Fruit fly (Drosophila melanogaster) whole organism, prepupa: ENCODE measurements around the gene ago.
A peak's percentile ranks its signal among the peaks of the same experiment; 100 is the strongest.

Experiments used
- CG11294 ChIP-seq: fragments of 200-800 bp; sonication (Bioruptor generic); IDR thresholded peaks from 2 replicates; pipeline ENCODE4 v1.3.6; 2022; ENCODE audit warnings: missing biosample characterization, missing genetic modification characterization
- CG15336 ChIP-seq: fragments of 200-800 bp; sonication (Bioruptor generic); IDR thresholded peaks from 2 replicates; pipeline ENCODE4 v1.3.6; 2022; ENCODE audit warnings: missing biosample characterization, missing genetic modification characterization
- CG1621 ChIP-seq: fragments of 200-800 bp; sonication (Bioruptor generic); optimal IDR thresholded peaks from 3 replicates; lab custom pipeline; 2018; ENCODE audit warnings: missing biosample characterization, mild to moderate bottlenecking, missing genetic modification characterization
- CG16779 ChIP-seq: fragments of 200-800 bp; sonication (Bioruptor generic); optimal IDR thresholded peaks from 3 replicates; lab custom pipeline; 2017; ENCODE audit warnings: missing biosample characterization, mild to moderate bottlenecking, missing genetic modification characterization
- CG31627 ChIP-seq: fragments of 200-800 bp; sonication (Bioruptor generic); optimal IDR thresholded peaks from 3 replicates; lab custom pipeline; 2016; ENCODE audit warnings: missing biosample characterization, missing genetic modification characterization
- CG3919 ChIP-seq: fragments of 200-800 bp; sonication (Bioruptor generic); optimal IDR thresholded peaks from 3 replicates; lab custom pipeline; 2016; ENCODE audit warnings: missing biosample characterization, missing genetic modification characterization
- CG6163 ChIP-seq: fragments of 200-800 bp; sonication (Bioruptor generic); IDR thresholded peaks from 3 replicates; pipeline ENCODE4 v1.3.6; 2022; ENCODE audit warnings: missing biosample characterization, missing genetic modification characterization
- CG6276 ChIP-seq: fragments of 200-800 bp; sonication (Bioruptor generic); optimal IDR thresholded peaks from 2 replicates; lab custom pipeline; 2017; ENCODE audit warnings: missing biosample characterization, mild to moderate bottlenecking, missing genetic modification characterization
- CG6792 ChIP-seq: fragments of 200-800 bp; sonication (Bioruptor generic); optimal IDR thresholded peaks from 3 replicates; lab custom pipeline; 2016; ENCODE audit warnings: missing biosample characterization, missing genetic modification characterization
- CG6854 ChIP-seq: fragments of 200-800 bp; sonication (Bioruptor generic); optimal IDR thresholded peaks from 2 replicates; lab custom pipeline; 2017; ENCODE audit warnings: missing biosample characterization, mild to moderate bottlenecking, missing genetic modification characterization
- CG8319 ChIP-seq: fragments of 200-800 bp; sonication (Bioruptor generic); optimal IDR thresholded peaks from 3 replicates; lab custom pipeline; 2016; ENCODE audit warnings: missing biosample characterization, missing genetic modification characterization
- CG8632 ChIP-seq: fragments of 200-800 bp; sonication (Bioruptor generic); optimal IDR thresholded peaks from 3 replicates; lab custom pipeline; 2016; ENCODE audit warnings: missing biosample characterization, missing genetic modification characterization
- CG9139 ChIP-seq: fragments of 200-800 bp; sonication (Bioruptor generic); optimal IDR thresholded peaks from 3 replicates; lab custom pipeline; 2017; ENCODE audit warnings: missing biosample characterization, mild to moderate bottlenecking, missing genetic modification characterization
- Eip75B ChIP-seq: fragments of 200-800 bp; sonication (Bioruptor generic); optimal IDR thresholded peaks from 3 replicates; lab custom pipeline; 2016; ENCODE audit warnings: missing biosample characterization, missing genetic modification characterization
- Eip78C ChIP-seq: fragments of 200-800 bp; sonication (Bioruptor generic); peaks from one replicate; lab custom pipeline; 2016; ENCODE audit warnings: missing biosample characterization, missing genetic modification characterization
- Ets21C ChIP-seq: fragments of 200-800 bp; sonication (Bioruptor generic); optimal IDR thresholded peaks from 3 replicates; lab custom pipeline; 2016; ENCODE audit warnings: missing biosample characterization, missing genetic modification characterization
- Ets96B ChIP-seq: fragments of 200-800 bp; optimal IDR thresholded peaks from 2 replicates; lab custom pipeline; 2019; ENCODE audit warnings: missing biosample characterization, mild to moderate bottlenecking, missing genetic modification characterization, moderate library complexity
- Gug ChIP-seq: fragments of 200-800 bp; sonication (Bioruptor generic); IDR thresholded peaks from 2 replicates; pipeline ENCODE4 v1.3.6; 2022; ENCODE audit warnings: missing biosample characterization, missing genetic modification characterization
- Hr39 ChIP-seq: fragments of 200-800 bp; sonication (Bioruptor generic); optimal IDR thresholded peaks from 2 replicates; lab custom pipeline; 2016; ENCODE audit warnings: missing biosample characterization, missing genetic modification characterization
- Hr4 ChIP-seq: fragments of 200-800 bp; sonication (Bioruptor generic); optimal IDR thresholded peaks from 3 replicates; lab custom pipeline; 2016; ENCODE audit warnings: missing biosample characterization, missing genetic modification characterization
- Lpt ChIP-seq: fragments of 200-800 bp; sonication (Bioruptor generic); optimal IDR thresholded peaks from 3 replicates; lab custom pipeline; 2016; ENCODE audit warnings: missing biosample characterization, missing genetic modification characterization
- Met ChIP-seq: fragments of 200-800 bp; sonication (Bioruptor generic); optimal IDR thresholded peaks from 3 replicates; lab custom pipeline; 2016; ENCODE audit warnings: missing biosample characterization, missing genetic modification characterization
- Sox102F ChIP-seq: fragments of 200-800 bp; sonication (Bioruptor generic); optimal IDR thresholded peaks from 2 replicates; lab custom pipeline; 2016; ENCODE audit warnings: missing biosample characterization, mild to moderate bottlenecking, missing genetic modification characterization
- Sox14 ChIP-seq: fragments of 200-800 bp; sonication (Bioruptor generic); optimal IDR thresholded peaks from 3 replicates; lab custom pipeline; 2016; ENCODE audit warnings: missing biosample characterization, missing genetic modification characterization
- cyc ChIP-seq: fragments of 200-800 bp; sonication (Bioruptor generic); optimal IDR thresholded peaks from 3 replicates; lab custom pipeline; 2016; ENCODE audit warnings: missing biosample characterization, missing genetic modification characterization
- dac ChIP-seq: fragments of 200-800 bp; sonication (Bioruptor generic); optimal IDR thresholded peaks from 2 replicates; lab custom pipeline; 2017; ENCODE audit warnings: missing biosample characterization, mild to moderate bottlenecking, missing genetic modification characterization
- eg ChIP-seq: fragments of 200-800 bp; sonication (Bioruptor generic); IDR thresholded peaks from 3 replicates; pipeline ENCODE4 v1.3.6; 2022; ENCODE audit warnings: missing biosample characterization, missing genetic modification characterization
- esn ChIP-seq: fragments of 200-800 bp; sonication (Bioruptor generic); optimal IDR thresholded peaks from 2 replicates; lab custom pipeline; 2016; ENCODE audit warnings: missing biosample characterization, mild to moderate bottlenecking, missing genetic modification characterization, moderate library complexity
- fd59A ChIP-seq: fragments of 200-800 bp; sonication (Bioruptor generic); optimal IDR thresholded peaks from 2 replicates; lab custom pipeline; 2017; ENCODE audit warnings: missing biosample characterization, mild to moderate bottlenecking, missing genetic modification characterization, missing genetic modification reagents
- fkh ChIP-seq: fragments of 200-800 bp; sonication (Bioruptor generic); optimal IDR thresholded peaks from 3 replicates; lab custom pipeline; 2017; ENCODE audit warnings: missing biosample characterization, mild to moderate bottlenecking, missing genetic modification characterization, moderate library complexity
- lz ChIP-seq: fragments of 200-800 bp; sonication (Bioruptor generic); optimal IDR thresholded peaks from 3 replicates; lab custom pipeline; 2016; ENCODE audit warnings: missing biosample characterization, missing genetic modification characterization
- salr ChIP-seq, 2 experiments: fragments of 200-800 bp; sonication (Bioruptor generic); optimal IDR thresholded peaks; 3 replicates each; lab custom pipeline; 2016 to 2018; ENCODE audit warnings: missing biosample characterization in 2 of 2, missing genetic modification characterization in 2 of 2, mild to moderate bottlenecking in 1 of 2
- svp ChIP-seq: fragments of 200-800 bp; sonication (Bioruptor generic); peaks from one replicate; lab custom pipeline; 2016; ENCODE audit warnings: missing biosample characterization, missing genetic modification characterization
- vri ChIP-seq: fragments of 200-800 bp; sonication (Bioruptor generic); optimal IDR thresholded peaks from 3 replicates; lab custom pipeline; 2016; ENCODE audit warnings: missing biosample characterization, mild to moderate bottlenecking, missing genetic modification characterization

The ago gene

DNA sequence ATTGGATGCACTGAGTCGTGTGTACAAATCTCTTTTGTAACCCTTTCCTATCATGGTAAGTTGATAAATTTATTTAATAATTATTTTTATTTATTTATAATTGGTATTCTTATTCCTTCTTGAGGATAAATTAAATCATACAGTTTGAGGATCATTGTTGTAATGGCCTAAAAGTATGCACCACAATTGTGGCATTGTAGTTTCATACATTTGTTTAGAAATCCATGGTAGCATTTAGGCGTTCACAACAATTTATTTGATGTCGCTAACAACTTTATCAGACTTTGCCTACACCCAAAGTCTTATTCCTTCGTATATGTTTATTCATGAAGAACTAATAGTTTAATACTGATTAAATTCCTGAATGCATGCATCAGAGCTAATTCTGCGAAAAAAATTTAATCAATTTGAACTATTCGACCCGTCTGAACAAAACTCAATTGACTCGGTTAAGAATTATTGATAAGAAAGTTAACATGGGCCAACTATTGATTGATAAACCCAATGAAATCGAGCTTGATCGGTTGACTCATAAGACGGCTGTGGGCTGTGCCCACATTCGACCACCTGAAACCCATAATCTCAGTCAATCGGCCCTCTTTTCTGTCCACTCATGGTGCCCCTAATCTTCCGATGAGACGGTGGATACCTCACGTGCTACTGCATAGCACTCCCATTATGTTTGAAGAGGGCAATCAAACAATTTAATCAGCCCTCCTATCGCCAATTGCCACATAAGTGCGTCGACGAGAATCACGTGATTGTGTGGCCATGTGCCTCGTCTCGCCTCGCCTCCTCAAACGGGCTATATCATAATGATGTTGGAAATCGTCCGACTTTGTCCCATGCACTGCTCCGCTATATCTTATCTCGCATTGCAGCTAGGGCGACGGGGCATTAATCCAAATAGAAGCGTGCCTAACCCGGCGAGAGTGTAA is 34.5 kb downstream of the ago start:
- TF ChIP-seq CG8632, result no peak
- no peak for TF ChIP-seq Hr39 (GFP tag; lab: Kevin White, UChicago)
- no peak for TF ChIP-seq Ets21C (GFP tag; lab: Kevin White, UChicago)
- peak; percentile 1 for TF ChIP-seq CG6276 (GFP tag; lab: Kevin White, UChicago)
- TF ChIP-seq fkh (GFP tag; lab: Kevin White, UChicago), result peak; percentile 63
- TF ChIP-seq Met (GFP tag; lab: Kevin White, UChicago), result no peak
- TF ChIP-seq eg (GFP tag; lab: Robert Waterston, UW), result peak; percentile 42; the same call in 1 of the 3 replicates
- TF ChIP-seq dac (GFP tag; lab: Kevin White, UChicago), result no peak
- peak; percentile 62 for TF ChIP-seq CG6163
- TF ChIP-seq svp, result peak; percentile 70
- no peak for TF ChIP-seq Hr4 (GFP tag; lab: Kevin White, UChicago)
- TF ChIP-seq cyc (GFP tag; lab: Kevin White, UChicago), result no peak
- peak; percentile 48 for TF ChIP-seq Eip78C (GFP tag; lab: Kevin White, UChicago)
- TF ChIP-seq CG8319 (GFP tag; lab: Kevin White, UChicago), result no peak

DNA sequence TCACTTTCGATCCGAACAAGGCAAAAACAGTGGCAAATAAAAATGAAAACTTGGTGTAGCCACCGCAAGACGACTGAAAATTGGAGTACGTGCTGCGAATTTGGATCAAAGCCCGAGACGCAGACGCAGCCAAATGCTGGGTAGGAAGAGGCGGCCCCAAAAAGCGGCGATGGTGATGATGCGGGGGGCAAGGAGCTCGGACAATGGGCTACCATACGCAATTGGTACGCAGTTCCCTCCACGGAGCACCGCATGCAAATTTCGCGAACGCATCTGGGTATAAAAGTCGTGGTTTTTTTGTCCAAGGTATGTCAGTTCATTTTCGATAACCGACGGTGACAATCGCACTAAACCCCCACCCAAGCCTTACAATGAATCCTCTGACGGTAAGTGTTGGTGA is 39.0 kb downstream of the ago start, which contains the start of gene Cpr64Ad:
TSS of gene Cpr64Ad (plus strand) at position 301 of the 400 bp plus-strand sequence.
- no peak for TF ChIP-seq Eip75B (GFP tag; lab: Kevin White, UChicago)
- TF ChIP-seq CG6163, result 0 out of 3 replicates have a peak, but pooled peaks have one; percentile 10

- TF ChIP-seq CG15336 (GFP tag; lab: Robert Waterston, UW) (no peak), CG31627 (GFP tag; lab: Kevin White, UChicago) (no peak), Ets21C (GFP tag; lab: Kevin White, UChicago) (no peak), CG9139 (GFP tag; lab: Kevin White, UChicago) (no peak), CG1621 (no peak), eg (GFP tag; lab: Robert Waterston, UW) (no peak), esn (no peak), Lpt (GFP tag; lab: Kevin White, UChicago) (no peak), fd59A (GFP tag; lab: Kevin White, UChicago) (no peak), Met (GFP tag; lab: Kevin White, UChicago) (no peak)
Measured at dm6 chr3L:4212815-4213214, 41.3 kb downstream of the ago start, which contains the start of gene Cpr64Ac. Cpr64Ac (minus strand) TSS chr3L:4212915.

dm6 chr3L:4211440-4211839 is 42.7 kb downstream of the ago start, which contains the start of gene Cpr64Ab:
Cpr64Ab (minus strand) TSS chr3L:4211540.
- no peak for TF ChIP-seq fkh (GFP tag; lab: Kevin White, UChicago)
- TF ChIP-seq Hr39 (GFP tag; lab: Kevin White, UChicago), result no peak
- TF ChIP-seq Sox14, result no peak
- no peak for TF ChIP-seq CG6792 (GFP tag; lab: Kevin White, UChicago)
- no peak for TF ChIP-seq Gug (GFP tag; lab: Robert Waterston, UW)
- no peak for TF ChIP-seq CG6854 (GFP tag; lab: Kevin White, UChicago)
- no peak for TF ChIP-seq Ets96B (tag; lab: Kevin White, UChicago)

DNA sequence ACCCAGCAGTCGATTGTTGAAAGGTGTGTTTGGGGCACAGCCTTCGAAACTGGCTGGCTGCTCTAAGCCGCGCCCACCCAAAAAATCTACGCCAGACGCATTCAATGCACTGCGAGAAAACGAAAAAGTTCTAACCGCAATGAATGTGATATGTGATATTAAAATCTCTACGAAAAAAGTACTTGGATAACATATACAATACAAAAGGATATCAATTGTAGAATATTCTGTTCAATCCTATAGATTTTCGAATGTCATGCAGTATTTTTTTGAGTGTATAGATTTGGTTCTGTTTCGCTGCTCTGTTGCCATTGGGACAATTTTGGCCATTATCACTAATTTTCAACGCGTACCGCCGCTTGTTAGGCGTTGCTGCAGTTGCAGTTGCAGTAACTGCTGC is 44.4 kb downstream of the ago start:
- TF ChIP-seq CG16779 (tag; lab: Kevin White, UChicago) (no peak), Gug (GFP tag; lab: Robert Waterston, UW) (peak; percentile 47), eg (GFP tag; lab: Robert Waterston, UW) (peak; percentile 85), Sox102F (GFP tag; lab: Kevin White, UChicago) (no peak), salr (GFP tag; optimal IDR thresholded peaks at IDR 0.05; lab: Kevin White, UChicago) (no peak), lz (GFP tag; lab: Kevin White, UChicago) (no peak), CG3919 (GFP tag; lab: Kevin White, UChicago) (peak; percentile 36), dac (GFP tag; lab: Kevin White, UChicago) (no peak), CG6276 (GFP tag; lab: Kevin White, UChicago) (peak; percentile 40), CG6163 (peak; percentile 41; the same call in 2 of the 3 replicates), vri (GFP tag; lab: Kevin White, UChicago) (no peak), CG11294 (GFP tag; lab: Robert Waterston, UW) (peak; percentile 67)
